Worm (Caenorhabditis elegans) whole organism, young adult: ENCODE results near the gene dos-2.

Experiments used
- F33H1.4 ChIP-seq: fragments of 200-800 bp; sonication (Bioruptor generic); IDR thresholded peaks from 2 replicates; pipeline ENCODE4 v1.3.6; 2022; ENCODE audit warnings: missing genetic modification reagents, missing genetic modification characterization, missing compliant biosample characterization
- Y53F4B.3 ChIP-seq: fragments of 200-800 bp; sonication (Bioruptor generic); IDR thresholded peaks from 2 replicates; pipeline ENCODE4 v1.3.6; 2022; ENCODE audit warnings: missing genetic modification reagents, missing genetic modification characterization, missing compliant biosample characterization
- ceh-58 ChIP-seq: fragments of 200-800 bp; sonication (Bioruptor generic); IDR thresholded peaks from 2 replicates; pipeline ENCODE4 v1.3.6; 2022; ENCODE audit warnings: missing genetic modification characterization, missing compliant biosample characterization
- fkh-3 ChIP-seq: sonication (generic microtip); optimal IDR thresholded peaks from 2 replicates; lab custom pipeline; 2016; ENCODE audit warnings: mild to moderate bottlenecking, missing genetic modification characterization, missing compliant biosample characterization
- hmg-20 ChIP-seq: fragments of 200-800 bp; sonication (Bioruptor generic); IDR thresholded peaks from 2 replicates; pipeline ENCODE4 v1.3.6; 2022; ENCODE audit warnings: missing genetic modification reagents, missing genetic modification characterization, missing compliant biosample characterization
- snpc-4 ChIP-seq, 5 experiments: fragments of 150-350 bp in 1 of 5; sonication (generic microtip) in 4 of 5; optimal IDR thresholded peaks; 2 replicates each; lab custom pipeline; 2014 to 2018; ENCODE audit warnings: missing genetic modification characterization in 5 of 5, missing biosample characterization in 3 of 5, antibody characterized with exemption in 2 of 5, mild to moderate bottlenecking in 2 of 5, missing compliant biosample characterization in 2 of 5, missing genotype in 2 of 5, moderate library complexity in 2 of 5, missing genetic modification reagents in 1 of 5
- unc-62 ChIP-seq: fragments of 150-350 bp; optimal IDR thresholded peaks from 2 replicates; lab custom pipeline; 2014; ENCODE audit warnings: missing biosample characterization, missing genetic modification reagents, missing genetic modification characterization

- TF ChIP-seq ceh-58 (GFP tag; lab: Robert Waterston, UW) (no peak), hmg-20 (no peak), fkh-3 (no peak), Y53F4B.3 (GFP tag; lab: Robert Waterston, UW) (no peak), unc-62 (GFP tag; lab: Kevin White, UChicago) (no peak), F33H1.4 (GFP tag; lab: Robert Waterston, UW) (no peak), snpc-4 (GFP tag; optimal IDR thresholded peaks at IDR 0.05; lab: Kevin White, UChicago) (no peak), snpc-4 (tag; optimal IDR thresholded peaks at IDR 0.05; lab: Kevin White, UChicago) (no peak)
Measured at ce11 chrII:3929446-3929845, 46.6 kb upstream of the dos-2 start.
